Worm (Caenorhabditis elegans) whole organism, L1 larva: ENCODE results near the gene W06H8.6.

Experiments
- C04F5.9 ChIP-seq: sonication (generic microtip); optimal IDR thresholded peaks from 2 replicates; lab custom pipeline; 2016; ENCODE audit warnings: missing genetic modification characterization, missing compliant biosample characterization
- C16A3.4 ChIP-seq: fragments of 150-350 bp; optimal IDR thresholded peaks from 2 replicates; lab custom pipeline; 2014; ENCODE audit warnings: missing biosample characterization, missing genetic modification characterization
- aly-2 ChIP-seq: fragments of 150-350 bp; optimal IDR thresholded peaks from 2 replicates; lab custom pipeline; 2014; ENCODE audit warnings: missing biosample characterization, missing genetic modification characterization
- ama-1 ChIP-seq: fragments of 150-350 bp; optimal IDR thresholded peaks from 2 replicates; lab custom pipeline; 2014
- blmp-1 ChIP-seq: fragments of 150-350 bp; optimal IDR thresholded peaks from 2 replicates; lab custom pipeline; 2014; ENCODE audit warnings: missing biosample characterization, missing genetic modification characterization
- ceh-63 ChIP-seq: fragments of 200-800 bp; sonication (Bioruptor generic); optimal IDR thresholded peaks from 2 replicates; lab custom pipeline; 2018; ENCODE audit warnings: mild to moderate bottlenecking, missing genetic modification characterization, missing compliant biosample characterization
- ceh-8 ChIP-seq: fragments of 200-800 bp; sonication (Bioruptor generic); optimal IDR thresholded peaks from 2 replicates; lab custom pipeline; 2018; ENCODE audit warnings: mild to moderate bottlenecking, missing genetic modification characterization, moderate library complexity, missing compliant biosample characterization
- ceh-82 ChIP-seq, 3 experiments: fragments of 150-350 bp in 1 of 3; sonication (generic microtip) in 2 of 3; optimal IDR thresholded peaks; 2 replicates each; lab custom pipeline; 2014 to 2017; ENCODE audit warnings: missing biosample characterization in 3 of 3, missing genetic modification characterization in 3 of 3
- ceh-88 ChIP-seq: fragments of 200-800 bp; sonication (Bioruptor generic); IDR thresholded peaks from 2 replicates; pipeline ENCODE4 v1.3.6; 2022; ENCODE audit warnings: missing genetic modification characterization, missing compliant biosample characterization
- ceh-90 ChIP-seq: sonication (generic microtip); optimal IDR thresholded peaks from 2 replicates; lab custom pipeline; 2016; ENCODE audit warnings: missing genetic modification characterization, missing compliant biosample characterization
- ces-1 ChIP-seq: fragments of 150-350 bp; optimal IDR thresholded peaks from 2 replicates; lab custom pipeline; 2014; ENCODE audit warnings: missing biosample characterization, missing genetic modification reagents, missing genetic modification characterization
- dsc-1 ChIP-seq: sonication (generic microtip); optimal IDR thresholded peaks from 2 replicates; lab custom pipeline; 2016; ENCODE audit warnings: mild to moderate bottlenecking, missing genetic modification characterization, missing compliant biosample characterization
- egl-27 ChIP-seq, 2 experiments: fragments of 150-350 bp in 1 of 2; sonication (generic microtip); optimal IDR thresholded peaks; 3 replicates each; lab custom pipeline; 2017 to 2018; ENCODE audit warnings: missing biosample characterization in 2 of 2, missing genetic modification characterization in 2 of 2, missing genetic modification reagents in 2 of 2
- elt-3 ChIP-seq, 6 experiments: fragments of 150-350 bp in 1 of 6; sonication (generic microtip); optimal IDR thresholded peaks; 2 replicates each; lab custom pipeline; 2017 to 2018; ENCODE audit warnings: missing biosample characterization in 6 of 6, missing genetic modification characterization in 6 of 6, inconsistent platforms in 1 of 6
- ets-5 ChIP-seq: fragments of 200-800 bp; sonication (Bioruptor generic); IDR thresholded peaks from 2 replicates; pipeline ENCODE4 v1.3.6; 2022; ENCODE audit warnings: missing genetic modification characterization, missing compliant biosample characterization
- fkh-4 ChIP-seq: sonication (generic microtip); optimal IDR thresholded peaks from 2 replicates; lab custom pipeline; 2016; ENCODE audit warnings: missing compliant biosample characterization, missing genetic modification characterization, borderline replicate concordance
- fkh-8 ChIP-seq: sonication (generic microtip); optimal IDR thresholded peaks from 2 replicates; lab custom pipeline; 2016; ENCODE audit warnings: mild to moderate bottlenecking, missing genetic modification characterization, missing compliant biosample characterization
- grh-1 ChIP-seq: fragments of 200-800 bp; sonication (Bioruptor generic); IDR thresholded peaks from 2 replicates; pipeline ENCODE4 v1.3.6; 2022; ENCODE audit warnings: missing genetic modification reagents, missing genetic modification characterization, missing compliant biosample characterization
- lin-14 ChIP-seq: fragments of 200-800 bp; sonication (Bioruptor generic); optimal IDR thresholded peaks from 2 replicates; lab custom pipeline; 2018; ENCODE audit warnings: mild to moderate bottlenecking, missing genetic modification characterization, moderate library complexity, missing compliant biosample characterization
- lin-15B ChIP-seq: fragments of 150-350 bp; sonication (generic microtip); optimal IDR thresholded peaks from 3 replicates; lab custom pipeline; 2014; ENCODE audit warnings: missing biosample characterization, missing genetic modification characterization
- lin-35 ChIP-seq, 2 experiments: fragments of 150-350 bp; optimal IDR thresholded peaks; 2 replicates each; lab custom pipeline; 2014; ENCODE audit warnings: missing biosample characterization in 2 of 2, missing genetic modification characterization in 2 of 2, missing genetic modification reagents in 2 of 2
- lin-39 ChIP-seq: fragments of 150-350 bp; optimal IDR thresholded peaks from 2 replicates; lab custom pipeline; 2014; ENCODE audit warnings: missing biosample characterization, missing genetic modification reagents, missing genetic modification characterization
- lsy-2 ChIP-seq, 2 experiments: fragments of 150-350 bp; optimal IDR thresholded peaks; 2 replicates each; lab custom pipeline; 2014; ENCODE audit warnings: missing biosample characterization in 2 of 2, missing genetic modification characterization in 2 of 2
- mab-9 ChIP-seq: fragments of 200-800 bp; sonication (Bioruptor generic); IDR thresholded peaks from 2 replicates; pipeline ENCODE4 v1.3.6; 2022; ENCODE audit warnings: missing genetic modification reagents, missing genetic modification characterization, missing compliant biosample characterization
- mdl-1 ChIP-seq, 2 experiments: fragments of 150-350 bp; optimal IDR thresholded peaks; 2 replicates each; lab custom pipeline; 2014 to 2017; ENCODE audit warnings: missing biosample characterization in 2 of 2, missing genetic modification characterization in 2 of 2, inconsistent platforms in 1 of 2
- nhr-19 ChIP-seq: fragments of 200-800 bp; sonication (Bioruptor generic); conservative IDR thresholded peaks from 2 replicates; pipeline ENCODE4 v1.3.6; 2022; ENCODE audit warnings: missing genetic modification characterization, missing compliant biosample characterization
- nhr-237 ChIP-seq: fragments of 150-350 bp; optimal IDR thresholded peaks from 2 replicates; lab custom pipeline; 2014; ENCODE audit warnings: missing biosample characterization, missing genetic modification characterization
- nhr-47 ChIP-seq: sonication (generic microtip); optimal IDR thresholded peaks from 2 replicates; lab custom pipeline; 2016; ENCODE audit warnings: mild to moderate bottlenecking, missing genetic modification characterization, moderate library complexity, missing compliant biosample characterization
- nhr-71 ChIP-seq: sonication (generic microtip); optimal IDR thresholded peaks from 2 replicates; lab custom pipeline; 2016; ENCODE audit warnings: mild to moderate bottlenecking, missing genetic modification characterization, moderate library complexity, missing compliant biosample characterization
- nhr-76 ChIP-seq: sonication (generic microtip); optimal IDR thresholded peaks from 2 replicates; lab custom pipeline; 2017; ENCODE audit warnings: missing biosample characterization, missing genetic modification characterization
- nhr-77 ChIP-seq: fragments of 150-350 bp; optimal IDR thresholded peaks from 2 replicates; lab custom pipeline; 2014; ENCODE audit warnings: missing biosample characterization, missing genetic modification characterization
- nhr-84 ChIP-seq: sonication (generic microtip); optimal IDR thresholded peaks from 2 replicates; lab custom pipeline; 2017; ENCODE audit warnings: missing biosample characterization, missing genetic modification characterization
- nhr-90 ChIP-seq: sonication (generic microtip); optimal IDR thresholded peaks from 2 replicates; lab custom pipeline; 2016; ENCODE audit warnings: mild to moderate bottlenecking, missing genetic modification characterization, missing compliant biosample characterization; ENCODE audit not compliant: poor library complexity
- pag-3 ChIP-seq: sonication (generic microtip); optimal IDR thresholded peaks from 2 replicates; lab custom pipeline; 2017; ENCODE audit warnings: missing genetic modification characterization, mild to moderate bottlenecking, missing compliant biosample characterization, antibody characterized with exemption, borderline replicate concordance; ENCODE audit not compliant: insufficient read depth
- pax-3 ChIP-seq: fragments of 200-800 bp; sonication (Bioruptor generic); optimal IDR thresholded peaks from 2 replicates; lab custom pipeline; 2018; ENCODE audit warnings: mild to moderate bottlenecking, missing genetic modification characterization, moderate library complexity, missing compliant biosample characterization
- pqm-1 ChIP-seq: sonication (generic microtip); optimal IDR thresholded peaks from 3 replicates; lab custom pipeline; 2017; ENCODE audit warnings: missing biosample characterization, missing genetic modification characterization
- rnt-1 ChIP-seq: sonication (generic microtip); optimal IDR thresholded peaks from 2 replicates; lab custom pipeline; 2016; ENCODE audit warnings: mild to moderate bottlenecking, missing genetic modification characterization, moderate library complexity, missing compliant biosample characterization
- skn-1 ChIP-seq: fragments of 150-350 bp; optimal IDR thresholded peaks from 2 replicates; lab custom pipeline; 2014; ENCODE audit warnings: missing biosample characterization, missing genetic modification characterization
- sox-4 ChIP-seq: sonication (generic microtip); optimal IDR thresholded peaks from 2 replicates; lab custom pipeline; 2016; ENCODE audit warnings: missing genetic modification characterization, missing compliant biosample characterization
- sptf-1 ChIP-seq: fragments of 150-350 bp; optimal IDR thresholded peaks from 2 replicates; lab custom pipeline; 2014; ENCODE audit warnings: missing biosample characterization, missing genetic modification characterization
- tlp-1 ChIP-seq: fragments of 150-350 bp; optimal IDR thresholded peaks from 2 replicates; lab custom pipeline; 2014; ENCODE audit warnings: missing biosample characterization, missing genetic modification characterization
- unc-130 ChIP-seq: fragments of 150-350 bp; optimal IDR thresholded peaks from 2 replicates; lab custom pipeline; 2017; ENCODE audit warnings: missing biosample characterization, missing genetic modification characterization, inconsistent platforms
- unc-62 ChIP-seq: fragments of 150-350 bp; optimal IDR thresholded peaks from 2 replicates; lab custom pipeline; 2014; ENCODE audit warnings: missing biosample characterization, missing genetic modification reagents, missing genetic modification characterization
- unc-86 ChIP-seq: sonication (generic microtip); optimal IDR thresholded peaks from 2 replicates; lab custom pipeline; 2016; ENCODE audit warnings: missing genetic modification characterization, missing compliant biosample characterization
- unc-98 ChIP-seq: fragments of 200-800 bp; sonication (Bioruptor generic); IDR thresholded peaks from 2 replicates; pipeline ENCODE4 v1.3.6; 2022; ENCODE audit warnings: missing genetic modification characterization, missing compliant biosample characterization
- xbp-1 ChIP-seq: sonication (generic microtip); optimal IDR thresholded peaks from 2 replicates; lab custom pipeline; 2016; ENCODE audit warnings: missing genetic modification characterization, missing compliant biosample characterization
- zag-1 ChIP-seq: fragments of 150-350 bp; optimal IDR thresholded peaks from 2 replicates; lab custom pipeline; 2014; ENCODE audit warnings: missing biosample characterization, missing genetic modification characterization
- zip-4 ChIP-seq: fragments of 200-800 bp; sonication (Bioruptor generic); optimal IDR thresholded peaks from 2 replicates; lab custom pipeline; 2018; ENCODE audit warnings: mild to moderate bottlenecking, missing genetic modification characterization, moderate library complexity, missing compliant biosample characterization
- ztf-4 ChIP-seq: fragments of 150-350 bp; optimal IDR thresholded peaks from 2 replicates; lab custom pipeline; 2014; ENCODE audit warnings: missing biosample characterization, missing genetic modification characterization

Gene W06H8.6

DNA sequence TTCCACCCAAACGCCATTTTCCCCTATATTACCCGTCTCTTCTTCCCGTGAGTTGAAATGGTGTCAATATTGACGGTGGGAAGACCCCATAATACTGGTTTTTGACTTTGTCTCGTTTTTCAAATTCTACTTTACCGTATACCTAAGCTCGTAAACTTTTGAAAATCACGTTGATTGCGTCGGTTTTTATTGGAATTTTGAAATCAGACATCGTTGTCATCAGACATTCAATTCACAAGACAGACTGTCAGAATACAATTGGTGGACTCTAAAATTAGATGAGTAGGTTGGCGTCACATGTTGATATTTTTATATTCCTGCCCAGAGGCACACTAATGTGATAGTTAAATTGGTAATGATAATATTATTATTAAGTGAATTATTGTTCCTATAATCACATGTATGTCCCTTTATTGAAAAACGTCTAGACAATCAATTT lies 5.1 kb upstream of the W06H8.6 start (continued):
- TF ChIP-seq sox-4 (tag; lab: Kevin White, UChicago), result no peak
- TF ChIP-seq ceh-90 (tag; lab: Kevin White, UChicago), result no peak
- TF ChIP-seq C16A3.4 (tag; lab: Kevin White, UChicago), result no peak
- no peak for TF ChIP-seq nhr-76 (tag; lab: Kevin White, UChicago)
- no peak for TF ChIP-seq fkh-8 (tag; lab: Kevin White, UChicago)
- TF ChIP-seq ceh-63, result no peak
- TF ChIP-seq ama-1 (lab: Kevin White, UChicago), result no peak
- TF ChIP-seq unc-62 (GFP tag; lab: Kevin White, UChicago), result no peak
- peak; percentile 19 for TF ChIP-seq nhr-77 (tag; lab: Kevin White, UChicago)
- TF ChIP-seq lsy-2 (tag; optimal IDR thresholded peaks at IDR 0.05; lab: Kevin White, UChicago), result peak in 1 of 2 experiments; percentile 75
- TF ChIP-seq lin-15B, result no peak
- TF ChIP-seq pqm-1 (tag; lab: Kevin White, UChicago), result no peak
- no peak for TF ChIP-seq zag-1 (tag; lab: Kevin White, UChicago)
- TF ChIP-seq nhr-237 (tag; lab: Kevin White, UChicago), result no peak
- TF ChIP-seq ztf-4 (tag; lab: Kevin White, UChicago), result no peak
- no peak for TF ChIP-seq pax-3
- TF ChIP-seq ceh-8 (GFP tag; lab: Kevin White, UChicago), result peak; percentile 76
- TF ChIP-seq ces-1 (GFP tag; lab: Kevin White, UChicago), result no peak
- no peak for TF ChIP-seq ceh-88 (GFP tag; lab: Robert Waterston, UW)
- no peak for TF ChIP-seq grh-1 (GFP tag; lab: Robert Waterston, UW)
- no peak for TF ChIP-seq mab-9 (GFP tag; lab: Robert Waterston, UW)
- peak in 2 of 6 experiments; percentile 21 to 31 for TF ChIP-seq elt-3 (tag; optimal IDR thresholded peaks at IDR 0.05; lab: Kevin White, UChicago)
- no peak for TF ChIP-seq unc-98 (GFP tag; lab: Robert Waterston, UW)
- TF ChIP-seq blmp-1 (tag; lab: Kevin White, UChicago), result peak; percentile 25
- no peak for TF ChIP-seq unc-130 (tag; lab: Kevin White, UChicago)
- no peak for TF ChIP-seq rnt-1 (tag; lab: Kevin White, UChicago)
- no peak for TF ChIP-seq tlp-1 (tag; lab: Kevin White, UChicago)
- TF ChIP-seq ceh-82 (tag; optimal IDR thresholded peaks at IDR 0.05; lab: Kevin White, UChicago), result no peak
- TF ChIP-seq sptf-1 (tag; lab: Kevin White, UChicago), result no peak
- peak; percentile 6 for TF ChIP-seq nhr-47 (tag; lab: Kevin White, UChicago)
- TF ChIP-seq nhr-71 (tag; lab: Kevin White, UChicago), result peak; percentile 73
- TF ChIP-seq mdl-1 (tag; optimal IDR thresholded peaks at IDR 0.05; lab: Kevin White, UChicago), result peak in 1 of 2 experiments; percentile 6
- TF ChIP-seq lin-14, result peak; percentile 52
- peak in 1 of 2 experiments; percentile 65 for TF ChIP-seq lin-35 (GFP tag; optimal IDR thresholded peaks at IDR 0.05; lab: Kevin White, UChicago)
- no peak for TF ChIP-seq nhr-84 (tag; lab: Kevin White, UChicago)
- TF ChIP-seq aly-2, result no peak
- peak; percentile 34 for TF ChIP-seq nhr-90 (tag; lab: Kevin White, UChicago)
- no peak for TF ChIP-seq xbp-1 (tag; lab: Kevin White, UChicago)
- TF ChIP-seq egl-27 (tag; optimal IDR thresholded peaks at IDR 0.05; lab: Kevin White, UChicago), result no peak
- TF ChIP-seq zip-4 (GFP tag; lab: Kevin White, UChicago), result no peak
- no peak for TF ChIP-seq unc-86 (tag; lab: Kevin White, UChicago)
- no peak for TF ChIP-seq ets-5
- TF ChIP-seq skn-1 (tag; lab: Kevin White, UChicago), result peak; percentile 34
- no peak for TF ChIP-seq pag-3
- no peak for TF ChIP-seq lin-39
- TF ChIP-seq nhr-19, result peak; percentile 23; the same call in 1 of the 2 replicates
- TF ChIP-seq dsc-1 (tag; lab: Kevin White, UChicago), result no peak
- TF ChIP-seq C04F5.9, result no peak
- no peak for TF ChIP-seq fkh-4 (tag; lab: Kevin White, UChicago)
